Fruit fly (Drosophila melanogaster) whole organism, prepupa: ENCODE measurements around the gene Mulk.

ENCODE experiments used
- Blimp-1 ChIP-seq: fragments of 200-800 bp; sonication (Bioruptor generic); optimal IDR thresholded peaks from 3 replicates; lab custom pipeline; 2017; ENCODE audit warnings: missing biosample characterization, missing genetic modification characterization, mild to moderate bottlenecking, moderate library complexity, missing genetic modification reagents
- CG10631 ChIP-seq: fragments of 200-800 bp; sonication (Bioruptor generic); optimal IDR thresholded peaks from 2 replicates; lab custom pipeline; 2016; ENCODE audit warnings: missing biosample characterization, missing genetic modification characterization
- CG10669 ChIP-seq: fragments of 200-800 bp; sonication (Bioruptor generic); optimal IDR thresholded peaks from 3 replicates; lab custom pipeline; 2018; ENCODE audit warnings: missing biosample characterization, mild to moderate bottlenecking, missing genetic modification characterization, moderate library complexity
- CG11294 ChIP-seq: fragments of 200-800 bp; sonication (Bioruptor generic); IDR thresholded peaks from 2 replicates; pipeline ENCODE4 v1.3.6; 2022; ENCODE audit warnings: missing biosample characterization, missing genetic modification characterization
- CG15336 ChIP-seq: fragments of 200-800 bp; sonication (Bioruptor generic); IDR thresholded peaks from 2 replicates; pipeline ENCODE4 v1.3.6; 2022; ENCODE audit warnings: missing biosample characterization, missing genetic modification characterization
- CG1621 ChIP-seq: fragments of 200-800 bp; sonication (Bioruptor generic); optimal IDR thresholded peaks from 3 replicates; lab custom pipeline; 2018; ENCODE audit warnings: missing biosample characterization, mild to moderate bottlenecking, missing genetic modification characterization
- CG16779 ChIP-seq: fragments of 200-800 bp; sonication (Bioruptor generic); optimal IDR thresholded peaks from 3 replicates; lab custom pipeline; 2017; ENCODE audit warnings: missing biosample characterization, mild to moderate bottlenecking, missing genetic modification characterization
- CG31627 ChIP-seq: fragments of 200-800 bp; sonication (Bioruptor generic); optimal IDR thresholded peaks from 3 replicates; lab custom pipeline; 2016; ENCODE audit warnings: missing biosample characterization, missing genetic modification characterization
- CG32006 ChIP-seq: fragments of 200-800 bp; sonication (Bioruptor generic); optimal IDR thresholded peaks from 3 replicates; lab custom pipeline; 2017; ENCODE audit warnings: missing biosample characterization, mild to moderate bottlenecking, missing genetic modification characterization
- CG34406 ChIP-seq: fragments of 200-800 bp; sonication (Bioruptor generic); optimal IDR thresholded peaks from 3 replicates; lab custom pipeline; 2016; ENCODE audit warnings: missing biosample characterization, missing genetic modification characterization
- CG3919 ChIP-seq: fragments of 200-800 bp; sonication (Bioruptor generic); optimal IDR thresholded peaks from 3 replicates; lab custom pipeline; 2016; ENCODE audit warnings: missing biosample characterization, missing genetic modification characterization
- CG4318 ChIP-seq: fragments of 200-800 bp; sonication (Bioruptor generic); optimal IDR thresholded peaks from 3 replicates; lab custom pipeline; 2017; ENCODE audit warnings: missing biosample characterization, mild to moderate bottlenecking, missing genetic modification characterization
- CG6163 ChIP-seq: fragments of 200-800 bp; sonication (Bioruptor generic); IDR thresholded peaks from 3 replicates; pipeline ENCODE4 v1.3.6; 2022; ENCODE audit warnings: missing biosample characterization, missing genetic modification characterization
- CG6276 ChIP-seq: fragments of 200-800 bp; sonication (Bioruptor generic); optimal IDR thresholded peaks from 2 replicates; lab custom pipeline; 2017; ENCODE audit warnings: missing biosample characterization, mild to moderate bottlenecking, missing genetic modification characterization
- CG6808 ChIP-seq: fragments of 200-800 bp; sonication (Bioruptor generic); optimal IDR thresholded peaks from 3 replicates; lab custom pipeline; 2017; ENCODE audit warnings: missing biosample characterization, missing genetic modification characterization, mild to moderate bottlenecking, moderate library complexity, missing genetic modification reagents
- CG6854 ChIP-seq: fragments of 200-800 bp; sonication (Bioruptor generic); optimal IDR thresholded peaks from 2 replicates; lab custom pipeline; 2017; ENCODE audit warnings: missing biosample characterization, mild to moderate bottlenecking, missing genetic modification characterization
- CG7368 ChIP-seq: fragments of 200-800 bp; sonication (Bioruptor generic); optimal IDR thresholded peaks from 3 replicates; lab custom pipeline; 2016; ENCODE audit warnings: missing biosample characterization, missing genetic modification characterization
- CG8119 ChIP-seq: fragments of 200-800 bp; sonication (Bioruptor generic); IDR thresholded peaks from 3 replicates; pipeline ENCODE4 v1.3.6; 2022; ENCODE audit warnings: missing biosample characterization, missing genetic modification characterization
- CG8319 ChIP-seq: fragments of 200-800 bp; sonication (Bioruptor generic); optimal IDR thresholded peaks from 3 replicates; lab custom pipeline; 2016; ENCODE audit warnings: missing biosample characterization, missing genetic modification characterization
- CG8632 ChIP-seq: fragments of 200-800 bp; sonication (Bioruptor generic); optimal IDR thresholded peaks from 3 replicates; lab custom pipeline; 2016; ENCODE audit warnings: missing biosample characterization, missing genetic modification characterization
- CG9139 ChIP-seq: fragments of 200-800 bp; sonication (Bioruptor generic); optimal IDR thresholded peaks from 3 replicates; lab custom pipeline; 2017; ENCODE audit warnings: missing biosample characterization, mild to moderate bottlenecking, missing genetic modification characterization
- Eip75B ChIP-seq: fragments of 200-800 bp; sonication (Bioruptor generic); optimal IDR thresholded peaks from 3 replicates; lab custom pipeline; 2016; ENCODE audit warnings: missing biosample characterization, missing genetic modification characterization
- Eip78C ChIP-seq: fragments of 200-800 bp; sonication (Bioruptor generic); peaks from one replicate; lab custom pipeline; 2016; ENCODE audit warnings: missing biosample characterization, missing genetic modification characterization
- Eip93F ChIP-seq: fragments of 200-800 bp; sonication (Bioruptor generic); optimal IDR thresholded peaks from 2 replicates; lab custom pipeline; 2016; ENCODE audit warnings: missing biosample characterization, mild to moderate bottlenecking, missing genetic modification characterization
- Ets21C ChIP-seq: fragments of 200-800 bp; sonication (Bioruptor generic); optimal IDR thresholded peaks from 3 replicates; lab custom pipeline; 2016; ENCODE audit warnings: missing biosample characterization, missing genetic modification characterization
- Ets96B ChIP-seq: fragments of 200-800 bp; optimal IDR thresholded peaks from 2 replicates; lab custom pipeline; 2019; ENCODE audit warnings: missing biosample characterization, mild to moderate bottlenecking, missing genetic modification characterization, moderate library complexity
- Gug ChIP-seq: fragments of 200-800 bp; sonication (Bioruptor generic); IDR thresholded peaks from 2 replicates; pipeline ENCODE4 v1.3.6; 2022; ENCODE audit warnings: missing biosample characterization, missing genetic modification characterization
- Hr38 ChIP-seq: sonication (Bioruptor generic); optimal IDR thresholded peaks from 2 replicates; lab custom pipeline; 2016; ENCODE audit warnings: missing biosample characterization, missing genetic modification characterization
- Hr4 ChIP-seq: fragments of 200-800 bp; sonication (Bioruptor generic); optimal IDR thresholded peaks from 3 replicates; lab custom pipeline; 2016; ENCODE audit warnings: missing biosample characterization, missing genetic modification characterization
- Lpt ChIP-seq: fragments of 200-800 bp; sonication (Bioruptor generic); optimal IDR thresholded peaks from 3 replicates; lab custom pipeline; 2016; ENCODE audit warnings: missing biosample characterization, missing genetic modification characterization
- Met ChIP-seq: fragments of 200-800 bp; sonication (Bioruptor generic); optimal IDR thresholded peaks from 3 replicates; lab custom pipeline; 2016; ENCODE audit warnings: missing biosample characterization, missing genetic modification characterization
- Smox ChIP-seq: fragments of 200-800 bp; sonication (Bioruptor generic); optimal IDR thresholded peaks from 3 replicates; lab custom pipeline; 2016; ENCODE audit warnings: missing biosample characterization, missing genetic modification characterization
- Sox102F ChIP-seq: fragments of 200-800 bp; sonication (Bioruptor generic); optimal IDR thresholded peaks from 2 replicates; lab custom pipeline; 2016; ENCODE audit warnings: missing biosample characterization, mild to moderate bottlenecking, missing genetic modification characterization
- Sox15 ChIP-seq: fragments of 200-800 bp; sonication (Bioruptor generic); optimal IDR thresholded peaks from 3 replicates; lab custom pipeline; 2016; ENCODE audit warnings: missing biosample characterization, missing genetic modification characterization
- achi ChIP-seq: fragments of 200-800 bp; sonication (Bioruptor generic); optimal IDR thresholded peaks from 3 replicates; lab custom pipeline; 2016; ENCODE audit warnings: missing biosample characterization, missing genetic modification characterization
- acj6 ChIP-seq: fragments of 200-800 bp; sonication (Bioruptor generic); optimal IDR thresholded peaks from 3 replicates; lab custom pipeline; 2016; ENCODE audit warnings: missing biosample characterization, missing genetic modification characterization
- cyc ChIP-seq: fragments of 200-800 bp; sonication (Bioruptor generic); optimal IDR thresholded peaks from 3 replicates; lab custom pipeline; 2016; ENCODE audit warnings: missing biosample characterization, missing genetic modification characterization
- dac ChIP-seq: fragments of 200-800 bp; sonication (Bioruptor generic); optimal IDR thresholded peaks from 2 replicates; lab custom pipeline; 2017; ENCODE audit warnings: missing biosample characterization, mild to moderate bottlenecking, missing genetic modification characterization
- eg ChIP-seq: fragments of 200-800 bp; sonication (Bioruptor generic); IDR thresholded peaks from 3 replicates; pipeline ENCODE4 v1.3.6; 2022; ENCODE audit warnings: missing biosample characterization, missing genetic modification characterization
- esn ChIP-seq: fragments of 200-800 bp; sonication (Bioruptor generic); optimal IDR thresholded peaks from 2 replicates; lab custom pipeline; 2016; ENCODE audit warnings: missing biosample characterization, mild to moderate bottlenecking, missing genetic modification characterization, moderate library complexity
- fd59A ChIP-seq: fragments of 200-800 bp; sonication (Bioruptor generic); optimal IDR thresholded peaks from 2 replicates; lab custom pipeline; 2017; ENCODE audit warnings: missing biosample characterization, mild to moderate bottlenecking, missing genetic modification characterization, missing genetic modification reagents
- fd85E ChIP-seq: fragments of 200-800 bp; sonication (Bioruptor generic); optimal IDR thresholded peaks from 3 replicates; lab custom pipeline; 2016; ENCODE audit warnings: missing biosample characterization, missing genetic modification characterization
- fkh ChIP-seq: fragments of 200-800 bp; sonication (Bioruptor generic); optimal IDR thresholded peaks from 3 replicates; lab custom pipeline; 2017; ENCODE audit warnings: missing biosample characterization, mild to moderate bottlenecking, missing genetic modification characterization, moderate library complexity
- lz ChIP-seq: fragments of 200-800 bp; sonication (Bioruptor generic); optimal IDR thresholded peaks from 3 replicates; lab custom pipeline; 2016; ENCODE audit warnings: missing biosample characterization, missing genetic modification characterization
- net ChIP-seq: fragments of 200-800 bp; sonication (Bioruptor generic); optimal IDR thresholded peaks from 3 replicates; lab custom pipeline; 2016; ENCODE audit warnings: missing biosample characterization, missing genetic modification characterization
- pdm3 ChIP-seq: fragments of 200-800 bp; sonication (Bioruptor generic); optimal IDR thresholded peaks from 3 replicates; lab custom pipeline; 2016; ENCODE audit warnings: missing biosample characterization, missing genetic modification characterization
- salr ChIP-seq, 2 experiments: fragments of 200-800 bp; sonication (Bioruptor generic); optimal IDR thresholded peaks; 3 replicates each; lab custom pipeline; 2016 to 2018; ENCODE audit warnings: missing biosample characterization in 2 of 2, missing genetic modification characterization in 2 of 2, mild to moderate bottlenecking in 1 of 2
- spab ChIP-seq: fragments of 200-800 bp; sonication (Bioruptor generic); optimal IDR thresholded peaks from 2 replicates; lab custom pipeline; 2017; ENCODE audit warnings: missing biosample characterization, mild to moderate bottlenecking, missing genetic modification characterization, missing genetic modification reagents
- svp ChIP-seq: fragments of 200-800 bp; sonication (Bioruptor generic); peaks from one replicate; lab custom pipeline; 2016; ENCODE audit warnings: missing biosample characterization, missing genetic modification characterization
- topi ChIP-seq: fragments of 200-800 bp; sonication (Bioruptor generic); optimal IDR thresholded peaks from 3 replicates; lab custom pipeline; 2016; ENCODE audit warnings: missing biosample characterization, missing genetic modification characterization

The Mulk gene

dm6 chr2L:10269854-10270253, at the start of gene Mulk:
Gene Mulk (plus strand): TSS chr2L:10270051.
- TF ChIP-seq lz: no peak
- TF ChIP-seq, all 60 proteins: peak for 0

DNA sequence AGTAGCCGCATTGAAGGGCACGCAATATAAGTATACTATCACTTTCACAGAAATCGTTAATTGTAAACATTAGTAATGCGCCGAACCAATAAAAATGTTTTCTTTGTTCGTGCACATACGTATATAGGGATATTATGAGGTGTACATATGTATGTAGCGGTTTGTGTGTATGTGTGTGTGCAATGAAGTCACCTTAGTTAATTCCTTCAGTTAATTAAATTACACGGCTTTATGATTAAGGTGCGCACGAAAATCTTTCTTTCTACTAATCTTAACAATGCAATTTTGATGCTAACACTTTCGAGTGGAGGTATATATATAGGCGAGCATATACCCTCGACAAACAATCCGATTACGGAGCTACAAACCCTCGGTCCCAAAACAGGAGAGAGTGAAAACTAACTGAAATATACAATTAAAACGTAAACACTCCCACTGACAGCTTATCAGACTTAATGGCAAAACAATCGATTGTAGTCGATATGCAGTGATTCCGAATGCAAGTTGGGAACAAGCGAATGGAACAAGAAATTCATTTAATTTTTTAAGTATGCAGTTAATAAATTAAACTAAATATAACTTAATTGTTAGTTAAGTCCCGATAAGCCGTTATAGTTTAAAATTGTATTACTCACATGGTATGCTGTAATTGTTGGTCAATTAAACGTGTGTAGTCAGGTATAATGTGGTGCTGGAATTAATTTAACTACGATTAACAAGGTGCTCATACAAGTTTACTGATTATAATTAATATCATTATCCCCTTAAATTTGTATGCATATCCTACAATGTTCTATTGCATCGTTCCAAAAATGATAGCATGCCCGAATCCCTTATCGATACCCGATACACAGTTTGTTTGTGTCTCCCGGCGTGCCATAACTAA, 49.1 kb upstream of the Mulk start, which contains the start of the genes Npc1a and Prosalpha6:
Gene Npc1a (minus strand): TSS at position 716 of the 886 bp plus-strand sequence.
Gene Prosalpha6 (plus strand): TSS at position 851 of the 886 bp plus-strand sequence.
- TF ChIP-seq Hr38 (GFP tag; lab: Kevin White, UChicago) (no peak), CG10631 (GFP tag; lab: Kevin White, UChicago) (no peak), CG1621 (tag; lab: Kevin White, UChicago) (no peak), Met (GFP tag; lab: Kevin White, UChicago) (no peak), Blimp-1 (GFP tag; lab: Kevin White, UChicago) (peak; percentile 43), Eip75B (GFP tag; lab: Kevin White, UChicago) (no peak), CG8632 (no peak), Ets21C (no peak), CG34406 (GFP tag; lab: Kevin White, UChicago) (no peak), CG32006 (GFP tag; lab: Kevin White, UChicago) (no peak), svp (GFP tag; lab: Kevin White, UChicago) (no peak), Sox15 (GFP tag; lab: Kevin White, UChicago) (no peak), achi (GFP tag; lab: Kevin White, UChicago) (peak; percentile 76), Gug (GFP tag; lab: Robert Waterston, UW) (no peak), CG6854 (GFP tag; lab: Kevin White, UChicago) (no peak), topi (GFP tag; lab: Kevin White, UChicago) (no peak), CG31627 (peak; percentile 19), Eip78C (GFP tag; lab: Kevin White, UChicago) (peak; percentile 76), fd85E (GFP tag; lab: Kevin White, UChicago) (no peak), CG7368 (GFP tag; lab: Kevin White, UChicago) (no peak), Smox (GFP tag; lab: Kevin White, UChicago) (no peak), spab (GFP tag; lab: Kevin White, UChicago) (no peak), net (GFP tag; lab: Kevin White, UChicago) (no peak), Eip93F (GFP tag; lab: Kevin White, UChicago) (peak; percentile 12), CG11294 (no peak), cyc (GFP tag; lab: Kevin White, UChicago) (peak; percentile 32), CG6276 (no peak), CG8119 (GFP tag; lab: Robert Waterston, UW) (no peak), CG6163 (GFP tag; lab: Robert Waterston, UW) (no peak), Hr4 (GFP tag; lab: Kevin White, UChicago) (no peak), fkh (GFP tag; lab: Kevin White, UChicago) (peak; percentile 15), CG15336 (GFP tag; lab: Robert Waterston, UW) (no peak), dac (GFP tag; lab: Kevin White, UChicago) (no peak), CG3919 (no peak), salr (GFP tag; optimal IDR thresholded peaks at IDR 0.05; lab: Kevin White, UChicago) (no peak), Sox102F (no peak), CG10669 (GFP tag; lab: Kevin White, UChicago) (no peak), Ets96B (tag; lab: Kevin White, UChicago) (no peak), pdm3 (GFP tag; lab: Kevin White, UChicago) (no peak), CG9139 (GFP tag; lab: Kevin White, UChicago) (no peak), esn (GFP tag; lab: Kevin White, UChicago) (peak; percentile 35), CG4318 (GFP tag; lab: Kevin White, UChicago) (no peak), CG16779 (tag; lab: Kevin White, UChicago) (no peak), eg (GFP tag; lab: Robert Waterston, UW) (no peak), CG6808 (no peak), acj6 (no peak), fd59A (no peak), CG8319 (GFP tag; lab: Kevin White, UChicago) (no peak), Lpt (GFP tag; lab: Kevin White, UChicago) (no peak)
